Fruit fly (Drosophila melanogaster): ENCODE measurements around the gene CG46468.

Gene CG46468

dm6 chr2L:9520886-9521868 lies 44.1 kb downstream of the CG46468 start, which contains the start of gene Oatp30B (continued):
- TF ChIP-seq CG6791 (GFP tag; IDR thresholded peaks at IDR 0.05; ENCODE audit: partially characterized antibody) (peak; percentile 96), rib (GFP tag; IDR thresholded peaks at IDR 0.05) (peak; percentile 97), disco-r (GFP tag; optimal IDR thresholded peaks at IDR 0.05) (peak; percentile 90), Ets65A (GFP tag) (peak; percentile 99), CG3838 (GFP tag; optimal IDR thresholded peaks at IDR 0.05) (peak; percentile 94), pnt (GFP tag; optimal IDR thresholded peaks at IDR 0.05) (peak; percentile 95), p53 (GFP tag; optimal IDR thresholded peaks at IDR 0.05) (peak; percentile 85), CG31441 (GFP tag; IDR thresholded peaks at IDR 0.05) (peak; percentile 95), CTCF (GFP tag; optimal IDR thresholded peaks at IDR 0.05) (peak; percentile 82), NFAT (GFP tag; IDR thresholded peaks at IDR 0.05) (peak; percentile 97), CG18476 (GFP tag; optimal IDR thresholded peaks at IDR 0.05) (peak; percentile 96), Hr39 (optimal IDR thresholded peaks at IDR 0.05) (no peak), bigmax (GFP tag; optimal IDR thresholded peaks at IDR 0.05) (peak; percentile 42), Scr (GFP tag; IDR thresholded peaks at IDR 0.05; ENCODE audit: partially characterized antibody) (peak; percentile 99), pho (GFP tag; optimal IDR thresholded peaks at IDR 0.05) (peak; percentile 96), Sry-δ (GFP tag; optimal IDR thresholded peaks at IDR 0.05) (peak; percentile 96), Drgx (GFP tag; IDR thresholded peaks at IDR 0.05) (peak; percentile 96), wdn (GFP tag; IDR thresholded peaks at IDR 0.05) (peak; percentile 95), klu (GFP tag; IDR thresholded peaks at IDR 0.05) (peak; percentile 96), CG8290 (GFP tag; optimal IDR thresholded peaks at IDR 0.05) (peak; percentile 93), CG8290 (tag; optimal IDR thresholded peaks at IDR 0.05) (peak; percentile 73 to 96), CG2889 (GFP tag; IDR thresholded peaks at IDR 0.05) (peak; percentile 93), pfk (GFP tag; optimal IDR thresholded peaks at IDR 0.05) (peak; percentile 65), seq (GFP tag; IDR thresholded peaks at IDR 0.05) (peak; percentile 94), slbo (GFP tag; IDR thresholded peaks at IDR 0.05) (peak; percentile 98), scrt (GFP tag; optimal IDR thresholded peaks at IDR 0.05) (peak; percentile 87), CG3407 (GFP tag; optimal IDR thresholded peaks at IDR 0.05) (peak; percentile 88), E2f2 (GFP tag; IDR thresholded peaks at IDR 0.05) (peak; percentile 83), Opbp (GFP tag; IDR thresholded peaks at IDR 0.05; ENCODE audit: partially characterized antibody) (peak; percentile 96), CG11093 (GFP tag; IDR thresholded peaks at IDR 0.05) (peak; percentile 93), Elba2 (GFP tag; optimal IDR thresholded peaks at IDR 0.05) (peak; percentile 89), crol (GFP tag; IDR thresholded peaks at IDR 0.05) (peak; percentile 67), run (tag; optimal IDR thresholded peaks at IDR 0.05) (peak; percentile 91), Rx (GFP tag; IDR thresholded peaks at IDR 0.05) (peak; percentile 95), lmd (GFP tag; IDR thresholded peaks at IDR 0.05) (peak; percentile 97), prd (optimal IDR thresholded peaks at IDR 0.05) (no peak), prd (GFP tag; IDR thresholded peaks at IDR 0.05) (peak; percentile 99), CG9437 (GFP tag; optimal IDR thresholded peaks at IDR 0.05) (peak; percentile 81), CG9609 (GFP tag; optimal IDR thresholded peaks at IDR 0.05) (peak; percentile 95), B-H1 (GFP tag; IDR thresholded peaks at IDR 0.05) (peak; percentile 96), CG11456 (GFP tag; IDR thresholded peaks at IDR 0.05) (peak; percentile 98), CG3281 (GFP tag; optimal IDR thresholded peaks at IDR 0.05) (peak; percentile 93), jing (GFP tag; optimal IDR thresholded peaks at IDR 0.05) (peak; percentile 89), unpg (GFP tag; optimal IDR thresholded peaks at IDR 0.05) (peak; percentile 98), fd64A (GFP tag; optimal IDR thresholded peaks at IDR 0.05) (peak; percentile 58), CG8089 (GFP tag; optimal IDR thresholded peaks at IDR 0.05) (peak; percentile 90), sr (GFP tag; IDR thresholded peaks at IDR 0.05) (peak; percentile 80), CG11696 (GFP tag; IDR thresholded peaks at IDR 0.05) (peak; percentile 90), CG15011 (GFP tag; optimal IDR thresholded peaks at IDR 0.05) (peak; percentile 88), TFAM (GFP tag; optimal IDR thresholded peaks at IDR 0.05) (peak; percentile 88), Vsx1 (GFP tag; optimal IDR thresholded peaks at IDR 0.05) (peak; percentile 81)
